Fruit fly (Drosophila melanogaster) whole organism, embryonic: Measurements from ENCODE around the gene CG11378.

Experiments
- Ada2b ChIP-seq: fragments of 200-800 bp; sonication (Bioruptor generic); IDR thresholded peaks from 2 replicates; pipeline ENCODE4 v1.3.6; 2022; ENCODE audit warnings: missing biosample characterization, missing genetic modification characterization
- Blimp-1 ChIP-seq: fragments of 200-800 bp; sonication (Bioruptor generic); optimal IDR thresholded peaks from 3 replicates; lab custom pipeline; 2018; ENCODE audit warnings: missing biosample characterization, missing genetic modification characterization, mild to moderate bottlenecking, moderate library complexity, missing genetic modification reagents
- CG11504 ChIP-seq: fragments of 200-800 bp; sonication (Bioruptor generic); optimal IDR thresholded peaks from 3 replicates; lab custom pipeline; 2019; ENCODE audit warnings: missing biosample characterization, mild to moderate bottlenecking, missing genetic modification characterization, moderate library complexity
- CG12391 ChIP-seq: fragments of 200-800 bp; sonication (Bioruptor generic); optimal IDR thresholded peaks from 3 replicates; lab custom pipeline; 2018; ENCODE audit warnings: missing biosample characterization, mild to moderate bottlenecking, missing genetic modification characterization, moderate library complexity
- CG12769 ChIP-seq: fragments of 200-800 bp; sonication (Bioruptor generic); optimal IDR thresholded peaks from 2 replicates; lab custom pipeline; 2019; ENCODE audit warnings: missing biosample characterization, mild to moderate bottlenecking, missing genetic modification characterization, moderate library complexity
- CG15514 ChIP-seq: fragments of 200-800 bp; sonication (Bioruptor generic); optimal IDR thresholded peaks from 3 replicates; lab custom pipeline; 2017; ENCODE audit warnings: missing biosample characterization, missing genetic modification characterization, mild to moderate bottlenecking, moderate library complexity, missing genetic modification reagents
- CG18011 ChIP-seq: fragments of 200-800 bp; sonication (Bioruptor generic); optimal IDR thresholded peaks from 2 replicates; lab custom pipeline; 2017; ENCODE audit warnings: missing biosample characterization, missing genetic modification characterization, mild to moderate bottlenecking, moderate library complexity, missing genotype
- CG18476 ChIP-seq: fragments of 200-800 bp; sonication (Bioruptor generic); optimal IDR thresholded peaks from 2 replicates; lab custom pipeline; 2016; ENCODE audit warnings: missing biosample characterization, mild to moderate bottlenecking, missing genetic modification characterization
- CG18619 ChIP-seq: fragments of 200-800 bp; sonication (Bioruptor generic); optimal IDR thresholded peaks from 3 replicates; lab custom pipeline; 2017; ENCODE audit warnings: missing biosample characterization, mild to moderate bottlenecking, missing genetic modification characterization
- CG2129 ChIP-seq: fragments of 200-800 bp; sonication (Bioruptor generic); IDR thresholded peaks from 2 replicates; pipeline ENCODE4 v1.3.6; 2022; ENCODE audit warnings: missing biosample characterization, missing genetic modification characterization; ENCODE audit not compliant: partially characterized antibody
- CG2889 ChIP-seq: fragments of 200-800 bp; sonication (Bioruptor generic); IDR thresholded peaks from 3 replicates; pipeline ENCODE4 v1.3.6; 2022; ENCODE audit warnings: missing biosample characterization, missing genetic modification characterization
- CG3065 ChIP-seq: fragments of 200-800 bp; sonication (Bioruptor generic); optimal IDR thresholded peaks from 2 replicates; lab custom pipeline; 2016; ENCODE audit warnings: missing biosample characterization, missing genetic modification characterization
- CG31441 ChIP-seq: fragments of 200-800 bp; sonication (Bioruptor generic); IDR thresholded peaks from 2 replicates; pipeline ENCODE4 v1.3.6; 2022; ENCODE audit warnings: missing biosample characterization, missing genetic modification characterization
- CG4328 ChIP-seq: fragments of 200-800 bp; sonication (Bioruptor generic); optimal IDR thresholded peaks from 3 replicates; lab custom pipeline; 2017; ENCODE audit warnings: missing biosample characterization, missing genetic modification reagents, missing genetic modification characterization
- CG7839 ChIP-seq: fragments of 200-800 bp; sonication (Bioruptor generic); optimal IDR thresholded peaks from 3 replicates; lab custom pipeline; 2018; ENCODE audit warnings: missing biosample characterization, mild to moderate bottlenecking, missing genetic modification characterization, moderate library complexity
- CG8388 ChIP-seq: fragments of 200-800 bp; sonication (Bioruptor generic); optimal IDR thresholded peaks from 2 replicates; lab custom pipeline; 2019; ENCODE audit warnings: missing biosample characterization, mild to moderate bottlenecking, missing genetic modification characterization, moderate library complexity
- CG9437 ChIP-seq: fragments of 200-800 bp; sonication (Bioruptor generic); optimal IDR thresholded peaks from 2 replicates; lab custom pipeline; 2018; ENCODE audit warnings: missing biosample characterization, mild to moderate bottlenecking, missing genetic modification characterization
- CG9727 ChIP-seq: fragments of 200-800 bp; sonication (Bioruptor generic); optimal IDR thresholded peaks from 3 replicates; lab custom pipeline; 2017; ENCODE audit warnings: missing biosample characterization, mild to moderate bottlenecking, missing genetic modification characterization
- CG9932 ChIP-seq: fragments of 200-800 bp; sonication (Bioruptor generic); IDR thresholded peaks from 2 replicates; pipeline ENCODE4 v1.3.6; 2022; ENCODE audit warnings: missing biosample characterization, missing genetic modification characterization
- Dek ChIP-seq: fragments of 200-800 bp; sonication (Bioruptor generic); optimal IDR thresholded peaks from 3 replicates; lab custom pipeline; 2019; ENCODE audit warnings: missing biosample characterization, mild to moderate bottlenecking, missing genetic modification characterization, moderate library complexity
- Eip74EF ChIP-seq, 2 experiments: fragments of 200-800 bp in 1 of 2; fragments of >200 bp in 1 of 2; sonication (Bioruptor generic) in 1 of 2; optimal IDR thresholded peaks; 2 replicates each; lab custom pipeline; 2017 to 2019; ENCODE audit warnings: missing biosample characterization in 2 of 2, missing genetic modification characterization in 2 of 2, mild to moderate bottlenecking in 1 of 2, moderate library complexity in 1 of 2
- GATAe ChIP-seq: fragments of 200-800 bp; sonication (Bioruptor generic); conservative IDR thresholded peaks from 2 replicates; pipeline ENCODE4 v1.3.6; 2022; ENCODE audit warnings: missing biosample characterization, missing genetic modification characterization
- H2.0 ChIP-seq: fragments of 200-800 bp; sonication (Bioruptor generic); IDR thresholded peaks from 2 replicates; pipeline ENCODE4 v1.3.6; 2022; ENCODE audit warnings: missing biosample characterization, missing genetic modification characterization
- HHEX ChIP-seq: fragments of 200-800 bp; sonication (Bioruptor generic); optimal IDR thresholded peaks from 3 replicates; lab custom pipeline; 2017; ENCODE audit warnings: missing biosample characterization, mild to moderate bottlenecking, missing genetic modification characterization, missing genetic modification reagents
- Hr51 ChIP-seq, 2 experiments: fragments of 200-800 bp; sonication (Bioruptor generic); optimal IDR thresholded peaks; 2 replicates in 1 of 2; 3 replicates in 1 of 2; lab custom pipeline; 2016 to 2018; ENCODE audit warnings: missing biosample characterization in 2 of 2, missing genetic modification characterization in 2 of 2, mild to moderate bottlenecking in 1 of 2, moderate library complexity in 1 of 2
- Max ChIP-seq: fragments of 200-800 bp; sonication (Bioruptor generic); optimal IDR thresholded peaks from 2 replicates; lab custom pipeline; 2016; ENCODE audit warnings: missing biosample characterization, mild to moderate bottlenecking, missing genetic modification characterization
- Oli ChIP-seq: fragments of 200-800 bp; sonication (Bioruptor generic); optimal IDR thresholded peaks from 2 replicates; lab custom pipeline; 2018; ENCODE audit warnings: missing biosample characterization, mild to moderate bottlenecking, missing genetic modification characterization, moderate library complexity
- Poxn ChIP-seq: fragments of 200-800 bp; sonication (Bioruptor generic); IDR thresholded peaks from 2 replicates; pipeline ENCODE4 v1.3.6; 2022; ENCODE audit warnings: missing biosample characterization, missing genetic modification characterization
- Trl ChIP-seq, 3 experiments: fragments of >200 bp in 2 of 3; fragments of 200-800 bp in 1 of 3; sonication (Bioruptor generic) in 1 of 3; optimal IDR thresholded peaks; 2 replicates in 1 of 3; 3 replicates in 2 of 3; lab custom pipeline; 2016 to 2017; ENCODE audit warnings: missing biosample characterization in 1 of 3, missing genetic modification characterization in 1 of 3
- dati ChIP-seq: fragments of 200-800 bp; sonication (Bioruptor generic); IDR thresholded peaks from 2 replicates; pipeline ENCODE4 v1.3.6; 2022; ENCODE audit warnings: missing biosample characterization, missing genetic modification characterization
- dpn ChIP-seq, 2 experiments: fragments of 200-800 bp; sonication (Bioruptor generic); optimal IDR thresholded peaks; 3 replicates each; lab custom pipeline; 2016; ENCODE audit warnings: missing biosample characterization in 2 of 2, missing genetic modification characterization in 2 of 2
- ems ChIP-seq: fragments of 200-800 bp; sonication (Bioruptor generic); optimal IDR thresholded peaks from 3 replicates; lab custom pipeline; 2016; ENCODE audit warnings: missing biosample characterization, missing genetic modification characterization
- gem ChIP-seq: fragments of 200-800 bp; sonication (Bioruptor generic); optimal IDR thresholded peaks from 2 replicates; lab custom pipeline; 2019; ENCODE audit warnings: missing biosample characterization, mild to moderate bottlenecking, missing genetic modification characterization, moderate library complexity
- grau ChIP-seq: fragments of 200-800 bp; optimal IDR thresholded peaks from 3 replicates; lab custom pipeline; 2019; ENCODE audit warnings: missing biosample characterization, mild to moderate bottlenecking, missing genetic modification characterization, moderate library complexity
- grn ChIP-seq: fragments of 200-800 bp; sonication (Bioruptor generic); optimal IDR thresholded peaks from 3 replicates; lab custom pipeline; 2017; ENCODE audit warnings: missing biosample characterization, missing genetic modification characterization
- ind ChIP-seq: fragments of 200-800 bp; sonication (Bioruptor generic); optimal IDR thresholded peaks from 3 replicates; lab custom pipeline; 2016; ENCODE audit warnings: missing biosample characterization, missing genetic modification characterization
- jumu ChIP-seq: fragments of 200-800 bp; sonication (Bioruptor generic); optimal IDR thresholded peaks from 3 replicates; lab custom pipeline; 2016; ENCODE audit warnings: missing biosample characterization, missing genetic modification characterization
- kay ChIP-seq: fragments of 200-800 bp; sonication (Bioruptor generic); optimal IDR thresholded peaks from 2 replicates; lab custom pipeline; 2016; ENCODE audit warnings: missing biosample characterization, missing genetic modification characterization
- lab ChIP-seq: fragments of 200-800 bp; sonication (Bioruptor generic); optimal IDR thresholded peaks from 3 replicates; lab custom pipeline; 2017; ENCODE audit warnings: missing biosample characterization, missing genetic modification characterization, mild to moderate bottlenecking, moderate library complexity, missing genetic modification reagents
- lbe ChIP-seq: fragments of 200-800 bp; sonication (Bioruptor generic); optimal IDR thresholded peaks from 2 replicates; lab custom pipeline; 2016; ENCODE audit warnings: missing biosample characterization, mild to moderate bottlenecking, missing genetic modification characterization
- lilli ChIP-seq: fragments of 200-800 bp; sonication (Bioruptor generic); optimal IDR thresholded peaks from 3 replicates; lab custom pipeline; 2016; ENCODE audit warnings: missing biosample characterization, missing genetic modification characterization
- lmd ChIP-seq: fragments of 200-800 bp; sonication (Bioruptor generic); IDR thresholded peaks from 2 replicates; pipeline ENCODE4 v1.3.6; 2022; ENCODE audit warnings: missing biosample characterization, missing genetic modification characterization
- mam ChIP-seq: fragments of 200-800 bp; sonication (Bioruptor generic); optimal IDR thresholded peaks from 3 replicates; lab custom pipeline; 2016; ENCODE audit warnings: missing biosample characterization, missing genetic modification characterization
- org-1 ChIP-seq: fragments of 200-800 bp; sonication (Bioruptor generic); optimal IDR thresholded peaks from 2 replicates; lab custom pipeline; 2017; ENCODE audit warnings: missing biosample characterization, missing genetic modification characterization
- row ChIP-seq: fragments of 200-800 bp; sonication (Bioruptor generic); IDR thresholded peaks from 3 replicates; pipeline ENCODE4 v1.3.6; 2022; ENCODE audit warnings: missing biosample characterization, missing genetic modification characterization
- schlank ChIP-seq: fragments of 200-800 bp; sonication (Bioruptor generic); optimal IDR thresholded peaks from 2 replicates; lab custom pipeline; 2018; ENCODE audit warnings: missing biosample characterization, mild to moderate bottlenecking, missing genetic modification characterization
- sens ChIP-seq: fragments of 200-800 bp; sonication (Bioruptor generic); peaks from one replicate; lab custom pipeline; 2016; ENCODE audit warnings: missing biosample characterization, missing genetic modification characterization
- vfl ChIP-seq: fragments of 200-800 bp; sonication (Bioruptor generic); optimal IDR thresholded peaks from 2 replicates; lab custom pipeline; 2016; ENCODE audit warnings: missing biosample characterization, missing genetic modification characterization
- vvl ChIP-seq: fragments of 200-800 bp; sonication (Bioruptor generic); IDR thresholded peaks from 2 replicates; pipeline ENCODE4 v1.3.6; 2022; ENCODE audit warnings: missing biosample characterization, missing genetic modification characterization

Gene CG11378

DNA sequence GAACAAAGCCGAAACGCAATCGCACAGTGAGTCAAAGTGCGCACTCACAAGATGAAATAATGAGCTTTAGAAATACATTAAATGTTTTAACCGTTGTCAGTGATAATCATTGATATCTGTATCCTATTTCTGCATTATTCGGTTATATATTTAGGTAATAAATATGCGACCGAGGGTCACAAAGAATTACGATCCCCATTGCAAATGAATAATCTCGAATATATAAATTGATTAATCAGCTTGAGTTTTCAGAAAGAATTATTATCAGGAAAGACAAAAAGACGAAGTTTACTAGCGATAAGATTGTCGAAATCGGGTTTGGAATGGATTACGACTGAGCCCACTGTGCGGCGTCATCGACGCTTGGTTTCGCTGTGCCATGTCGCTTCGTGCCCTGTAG is 390 bp downstream of the CG11378 start (continued):
- TF ChIP-seq CG9437 (GFP tag; lab: Kevin White, UChicago) = peak; percentile 35
- TF ChIP-seq CG12769 (tag; lab: Kevin White, UChicago) = peak; percentile 35
- peak; percentile 56 for TF ChIP-seq HHEX (GFP tag; lab: Kevin White, UChicago)
- no peak for TF ChIP-seq dati
- TF ChIP-seq vfl = peak; percentile 8
- peak; percentile 11 for TF ChIP-seq Blimp-1 (GFP tag; lab: Kevin White, UChicago)
- peak; percentile 93 for TF ChIP-seq sens (GFP tag; lab: Kevin White, UChicago)
- peak; percentile 16 for TF ChIP-seq mam (GFP tag; lab: Kevin White, UChicago)
- peak; percentile 19 for TF ChIP-seq schlank (tag; lab: Kevin White, UChicago)
- peak in 1 of 2 experiments; percentile 73 for TF ChIP-seq Hr51 (GFP tag; optimal IDR thresholded peaks at IDR 0.05; lab: Kevin White, UChicago)
- TF ChIP-seq CG2129 (GFP tag; lab: Robert Waterston, UW) = no peak
- TF ChIP-seq CG9932 = peak; percentile 38; the same call in 1 of the 2 replicates
- TF ChIP-seq ems = peak; percentile 17
- TF ChIP-seq Oli (tag; lab: Kevin White, UChicago) = peak; percentile 66
- peak; percentile 22 for TF ChIP-seq CG15514 (GFP tag; lab: Kevin White, UChicago)
- TF ChIP-seq CG7839 (tag; lab: Kevin White, UChicago) = peak; percentile 71
- TF ChIP-seq lab = peak; percentile 59
- peak; percentile 35 for TF ChIP-seq CG8388 (GFP tag; lab: Kevin White, UChicago)
- TF ChIP-seq CG18476 (GFP tag; lab: Kevin White, UChicago) = peak; percentile 48
- TF ChIP-seq org-1 (GFP tag; lab: Kevin White, UChicago) = peak; percentile 49
- peak in 1 of 2 experiments; percentile 31 for TF ChIP-seq Eip74EF (GFP tag; optimal IDR thresholded peaks at IDR 0.05; lab: Kevin White, UChicago)
- peak; percentile 42 for TF ChIP-seq CG18619 (GFP tag; lab: Kevin White, UChicago)
- no peak for TF ChIP-seq grn (GFP tag; lab: Kevin White, UChicago)
- peak; percentile 59 for TF ChIP-seq CG9727 (GFP tag; lab: Kevin White, UChicago)
- peak; percentile 27 for TF ChIP-seq kay (GFP tag; lab: Kevin White, UChicago)
- TF ChIP-seq vvl (GFP tag; lab: Robert Waterston, UW) = peak; percentile 34; the same call in 1 of the 2 replicates
- peak; percentile 54 for TF ChIP-seq lilli (GFP tag; lab: Kevin White, UChicago)
- TF ChIP-seq lbe (GFP tag; lab: Kevin White, UChicago) = peak; percentile 45
- peak; percentile 48 for TF ChIP-seq CG31441 (GFP tag; lab: Robert Waterston, UW)
- TF ChIP-seq GATAe (GFP tag; lab: Robert Waterston, UW) = peak; percentile 62
- TF ChIP-seq CG2889 (GFP tag; lab: Robert Waterston, UW) = no peak
- TF ChIP-seq grau (tag; lab: Kevin White, UChicago) = peak; percentile 68
- no peak for TF ChIP-seq jumu (GFP tag; lab: Kevin White, UChicago)
- TF ChIP-seq row (GFP tag; lab: Robert Waterston, UW) = peak; percentile 66
- no peak for TF ChIP-seq CG3065 (GFP tag; lab: Kevin White, UChicago)
- TF ChIP-seq gem = peak; percentile 72
- TF ChIP-seq CG18011 = no peak
- TF ChIP-seq lmd = peak; percentile 39; the same call in 1 of the 2 replicates
- TF ChIP-seq H2.0 = peak; percentile 6; the same call in 1 of the 2 replicates
- TF ChIP-seq CG4328 (GFP tag; lab: Kevin White, UChicago) = peak; percentile 47
- peak; percentile 40; the same call in 1 of the 2 replicates for TF ChIP-seq Ada2b (GFP tag; lab: Robert Waterston, UW)
- TF ChIP-seq Trl (optimal IDR thresholded peaks at IDR 0.05; lab: Kevin White, UChicago) = no peak
- peak; percentile 21 for TF ChIP-seq Trl (GFP tag; optimal IDR thresholded peaks at IDR 0.05; lab: Kevin White, UChicago)
- no peak for TF ChIP-seq Poxn (GFP tag; lab: Robert Waterston, UW)
- TF ChIP-seq CG11504 (tag; lab: Kevin White, UChicago) = peak; percentile 71
- peak; percentile 41 for TF ChIP-seq ind (GFP tag; lab: Kevin White, UChicago)
- TF ChIP-seq Max (GFP tag; lab: Kevin White, UChicago) = peak; percentile 22
- peak; percentile 39 for TF ChIP-seq Dek (tag; lab: Kevin White, UChicago)
- TF ChIP-seq dpn (GFP tag; optimal IDR thresholded peaks at IDR 0.05; lab: Kevin White, UChicago) = peak; percentile 33 to 38
- peak; percentile 37 for TF ChIP-seq CG12391 (tag; lab: Kevin White, UChicago)
